Worm (Caenorhabditis elegans) whole organism, L3 larva: Measurements from ENCODE around the gene ify-1.

Experiments
- ceh-9 ChIP-seq: sonication (generic microtip); optimal IDR thresholded peaks from 2 replicates; lab custom pipeline; 2018; ENCODE audit warnings: missing biosample characterization, missing genetic modification characterization
- egl-27 ChIP-seq: sonication (generic microtip); optimal IDR thresholded peaks from 4 replicates; lab custom pipeline; 2017; ENCODE audit warnings: missing biosample characterization, missing genetic modification reagents, missing genetic modification characterization
- hmg-11 ChIP-seq: sonication (generic microtip); optimal IDR thresholded peaks from 2 replicates; lab custom pipeline; 2016; ENCODE audit warnings: missing genetic modification characterization, missing compliant biosample characterization
- jun-1 ChIP-seq: fragments of 150-350 bp; optimal IDR thresholded peaks from 2 replicates; lab custom pipeline; 2014; ENCODE audit warnings: missing biosample characterization, missing genetic modification reagents, missing genetic modification characterization
- mml-1 ChIP-seq: fragments of 150-350 bp; sonication (generic microtip); optimal IDR thresholded peaks from 3 replicates; lab custom pipeline; 2014; ENCODE audit warnings: missing biosample characterization, missing genetic modification characterization
- nhr-12 ChIP-seq: fragments of 150-350 bp; optimal IDR thresholded peaks from 2 replicates; lab custom pipeline; 2014; ENCODE audit warnings: missing biosample characterization, missing genetic modification characterization
- nhr-43 ChIP-seq: sonication (generic microtip); optimal IDR thresholded peaks from 2 replicates; lab custom pipeline; 2016; ENCODE audit warnings: mild to moderate bottlenecking, missing genetic modification characterization, missing compliant biosample characterization; ENCODE audit not compliant: poor library complexity, severe bottlenecking
- unc-39 ChIP-seq: sonication (generic microtip); optimal IDR thresholded peaks from 4 replicates; lab custom pipeline; 2017; ENCODE audit warnings: missing biosample characterization, missing genetic modification characterization
- unc-62 ChIP-seq: fragments of 150-350 bp; sonication (generic microtip); optimal IDR thresholded peaks from 4 replicates; lab custom pipeline; 2014; ENCODE audit warnings: missing biosample characterization, missing genetic modification reagents, missing genetic modification characterization
- ztf-11 ChIP-seq: fragments of 150-350 bp; optimal IDR thresholded peaks from 2 replicates; lab custom pipeline; 2014; ENCODE audit warnings: missing biosample characterization, missing genetic modification characterization

- no peak for TF ChIP-seq egl-27 (tag; lab: Kevin White, UChicago)
- TF ChIP-seq jun-1 (tag; lab: Kevin White, UChicago), result no peak
- TF ChIP-seq hmg-11, result no peak
- TF ChIP-seq nhr-43 (tag; lab: Kevin White, UChicago), result no peak
- TF ChIP-seq mml-1, result no peak
- TF ChIP-seq ztf-11 (tag; lab: Kevin White, UChicago), result no peak
- no peak for TF ChIP-seq nhr-12 (tag; lab: Kevin White, UChicago)
- no peak for TF ChIP-seq unc-62
- TF ChIP-seq ceh-9 (tag; lab: Kevin White, UChicago), result no peak
- no peak for TF ChIP-seq unc-39 (tag; lab: Kevin White, UChicago)
Observed at ce11 chrII:5031612-5032011, 23.4 kb downstream of the ify-1 start, which contains the start of gene wdr-83.
